Worm (Caenorhabditis elegans) whole organism, late embryonic: Measurements from ENCODE around the gene srw-34.

Source experiments
- C08G9.2 ChIP-seq: sonication (generic microtip); optimal IDR thresholded peaks from 2 replicates; lab custom pipeline; 2016; ENCODE audit warnings: mild to moderate bottlenecking, missing genetic modification characterization, moderate library complexity, missing compliant biosample characterization
- C38D4.7 ChIP-seq: fragments of 200-800 bp; sonication (Bioruptor generic); optimal IDR thresholded peaks from 2 replicates; lab custom pipeline; 2018; ENCODE audit warnings: mild to moderate bottlenecking, missing genetic modification characterization, moderate library complexity, missing compliant biosample characterization
- K02D7.2 ChIP-seq: sonication (generic microtip); optimal IDR thresholded peaks from 2 replicates; lab custom pipeline; 2017; ENCODE audit warnings: mild to moderate bottlenecking, missing genetic modification characterization, missing compliant biosample characterization
- K09A11.1 ChIP-seq: sonication (generic microtip); optimal IDR thresholded peaks from 2 replicates; lab custom pipeline; 2017; ENCODE audit warnings: antibody characterized with exemption, mild to moderate bottlenecking, missing genetic modification characterization, missing compliant biosample characterization; ENCODE audit not compliant: insufficient read depth
- T23F11.4 ChIP-seq: fragments of 200-800 bp; sonication (Bioruptor generic); optimal IDR thresholded peaks from 2 replicates; lab custom pipeline; 2018; ENCODE audit warnings: mild to moderate bottlenecking, missing genetic modification characterization, missing compliant biosample characterization
- Y22D7AL.16 ChIP-seq: sonication (generic microtip); optimal IDR thresholded peaks from 2 replicates; lab custom pipeline; 2016; ENCODE audit warnings: missing genetic modification characterization, missing compliant biosample characterization
- ama-1 ChIP-seq: fragments of 150-350 bp; optimal IDR thresholded peaks from 2 replicates; lab custom pipeline; 2014
- ceh-14 ChIP-seq: sonication (generic microtip); optimal IDR thresholded peaks from 2 replicates; lab custom pipeline; 2016; ENCODE audit warnings: missing genotype, missing genetic modification characterization, missing compliant biosample characterization
- ceh-18 ChIP-seq: sonication (generic microtip); optimal IDR thresholded peaks from 2 replicates; lab custom pipeline; 2016; ENCODE audit warnings: missing genetic modification characterization, missing compliant biosample characterization
- ceh-19 ChIP-seq: fragments of 200-800 bp; sonication (Bioruptor generic); optimal IDR thresholded peaks from 2 replicates; lab custom pipeline; 2018; ENCODE audit warnings: mild to moderate bottlenecking, missing genetic modification characterization, missing compliant biosample characterization
- ceh-2 ChIP-seq: sonication (generic microtip); optimal IDR thresholded peaks from 2 replicates; lab custom pipeline; 2016; ENCODE audit warnings: missing genotype, missing genetic modification characterization, missing compliant biosample characterization
- ceh-30 ChIP-seq: fragments of 150-350 bp; optimal IDR thresholded peaks from 2 replicates; lab custom pipeline; 2014; ENCODE audit warnings: missing biosample characterization, missing genetic modification characterization
- ceh-31 ChIP-seq: sonication (generic microtip); optimal IDR thresholded peaks from 2 replicates; lab custom pipeline; 2016; ENCODE audit warnings: missing genetic modification characterization, missing compliant biosample characterization
- ceh-45 ChIP-seq: fragments of 200-800 bp; sonication (Bioruptor generic); IDR thresholded peaks from 2 replicates; pipeline ENCODE4 v1.3.6; 2022; ENCODE audit warnings: missing genetic modification reagents, missing genetic modification characterization, missing compliant biosample characterization
- ceh-48 ChIP-seq: sonication (generic microtip); optimal IDR thresholded peaks from 2 replicates; lab custom pipeline; 2016; ENCODE audit warnings: missing genetic modification characterization, inconsistent platforms, missing compliant biosample characterization
- ceh-6 ChIP-seq: fragments of 200-800 bp; sonication (Bioruptor generic); optimal IDR thresholded peaks from 2 replicates; lab custom pipeline; 2018; ENCODE audit warnings: mild to moderate bottlenecking, missing genetic modification characterization, missing compliant biosample characterization
- che-1 ChIP-seq: sonication (generic microtip); optimal IDR thresholded peaks from 2 replicates; lab custom pipeline; 2016; ENCODE audit warnings: mild to moderate bottlenecking, missing genetic modification characterization, missing compliant biosample characterization
- elt-2 ChIP-seq: sonication (generic microtip); optimal IDR thresholded peaks from 2 replicates; lab custom pipeline; 2016; ENCODE audit warnings: missing genetic modification reagents, missing genetic modification characterization, missing compliant biosample characterization
- elt-4 ChIP-seq: sonication (generic microtip); optimal IDR thresholded peaks from 2 replicates; lab custom pipeline; 2016; ENCODE audit warnings: missing genetic modification characterization, missing compliant biosample characterization
- eyg-1 ChIP-seq: sonication (generic microtip); optimal IDR thresholded peaks from 2 replicates; lab custom pipeline; 2016; ENCODE audit warnings: missing genotype, missing genetic modification characterization, missing compliant biosample characterization
- hlh-13 ChIP-seq: fragments of 200-800 bp; sonication (Bioruptor generic); optimal IDR thresholded peaks from 2 replicates; lab custom pipeline; 2018; ENCODE audit warnings: mild to moderate bottlenecking, missing genetic modification characterization, missing compliant biosample characterization
- hlh-15 ChIP-seq: sonication (generic microtip); optimal IDR thresholded peaks from 2 replicates; lab custom pipeline; 2016; ENCODE audit warnings: missing genetic modification characterization, missing compliant biosample characterization
- hlh-30 ChIP-seq: sonication (generic microtip); optimal IDR thresholded peaks from 2 replicates; lab custom pipeline; 2017; ENCODE audit warnings: antibody characterized with exemption, missing genetic modification characterization, missing compliant biosample characterization; ENCODE audit not compliant: insufficient read depth
- hlh-6 ChIP-seq: sonication (generic microtip); optimal IDR thresholded peaks from 2 replicates; lab custom pipeline; 2016; ENCODE audit warnings: missing genotype, missing genetic modification characterization, missing compliant biosample characterization
- hlh-8 ChIP-seq: sonication (generic microtip); optimal IDR thresholded peaks from 2 replicates; lab custom pipeline; 2016; ENCODE audit warnings: missing genotype, missing genetic modification characterization, missing compliant biosample characterization
- madf-2 ChIP-seq: sonication (generic microtip); optimal IDR thresholded peaks from 2 replicates; lab custom pipeline; 2017; ENCODE audit warnings: missing genetic modification characterization, missing compliant biosample characterization
- mec-3 ChIP-seq: sonication (generic microtip); optimal IDR thresholded peaks from 2 replicates; lab custom pipeline; 2016; ENCODE audit warnings: borderline replicate concordance, missing genetic modification characterization, missing compliant biosample characterization
- nhr-11 ChIP-seq: fragments of 150-350 bp; optimal IDR thresholded peaks from 2 replicates; lab custom pipeline; 2014; ENCODE audit warnings: missing biosample characterization, missing genetic modification characterization
- nhr-232 ChIP-seq: sonication (generic microtip); optimal IDR thresholded peaks from 2 replicates; lab custom pipeline; 2016; ENCODE audit warnings: missing genetic modification characterization, missing compliant biosample characterization
- npax-4 ChIP-seq: sonication (generic microtip); optimal IDR thresholded peaks from 2 replicates; lab custom pipeline; 2016; ENCODE audit warnings: missing genetic modification characterization, missing compliant biosample characterization
- pag-3 ChIP-seq: sonication (generic microtip); optimal IDR thresholded peaks from 2 replicates; lab custom pipeline; 2016; ENCODE audit warnings: missing compliant biosample characterization, missing genetic modification characterization, borderline replicate concordance
- pat-9 ChIP-seq: fragments of 200-800 bp; sonication (Bioruptor generic); optimal IDR thresholded peaks from 2 replicates; lab custom pipeline; 2018; ENCODE audit warnings: mild to moderate bottlenecking, missing genetic modification characterization, moderate library complexity, missing compliant biosample characterization
- pqm-1 ChIP-seq: sonication (generic microtip); optimal IDR thresholded peaks from 2 replicates; lab custom pipeline; 2016; ENCODE audit warnings: missing genetic modification characterization, missing compliant biosample characterization
- pros-1 ChIP-seq: fragments of 150-350 bp; optimal IDR thresholded peaks from 2 replicates; lab custom pipeline; 2014; ENCODE audit warnings: missing biosample characterization, missing genetic modification reagents, missing genetic modification characterization
- ref-2 ChIP-seq: sonication (generic microtip); optimal IDR thresholded peaks from 2 replicates; lab custom pipeline; 2016; ENCODE audit warnings: missing genetic modification characterization, missing compliant biosample characterization
- rnt-1 ChIP-seq: sonication (generic microtip); optimal IDR thresholded peaks from 2 replicates; lab custom pipeline; 2016; ENCODE audit warnings: missing genetic modification characterization, missing compliant biosample characterization
- sox-4 ChIP-seq: sonication (generic microtip); optimal IDR thresholded peaks from 2 replicates; lab custom pipeline; 2017; ENCODE audit warnings: mild to moderate bottlenecking, missing genetic modification characterization, inconsistent platforms, missing compliant biosample characterization
- syd-9 ChIP-seq: sonication (generic microtip); optimal IDR thresholded peaks from 2 replicates; lab custom pipeline; 2016; ENCODE audit warnings: mild to moderate bottlenecking, missing genetic modification characterization, moderate library complexity, missing compliant biosample characterization
- tbx-2 ChIP-seq: sonication (generic microtip); optimal IDR thresholded peaks from 2 replicates; lab custom pipeline; 2016; ENCODE audit warnings: missing genetic modification characterization, missing compliant biosample characterization
- tbx-7 ChIP-seq: sonication (generic microtip); optimal IDR thresholded peaks from 2 replicates; lab custom pipeline; 2016; ENCODE audit warnings: missing genotype, missing genetic modification characterization, missing compliant biosample characterization
- unc-3 ChIP-seq, 2 experiments: fragments of 200-800 bp in 1 of 2; sonication (Bioruptor generic) in 1 of 2; sonication (generic microtip) in 1 of 2; conservative IDR thresholded peaks in 1 of 2; optimal IDR thresholded peaks in 1 of 2; 2 replicates each; pipeline versions ENCODE4 v1.3.6 to Lab custom; 2016 to 2022; ENCODE audit warnings: missing compliant biosample characterization in 2 of 2, missing genetic modification characterization in 2 of 2, missing genetic modification reagents in 1 of 2
- unc-55 ChIP-seq: sonication (generic microtip); optimal IDR thresholded peaks from 2 replicates; lab custom pipeline; 2017; ENCODE audit warnings: missing biosample characterization, missing genetic modification reagents, missing genetic modification characterization
- unc-86 ChIP-seq: sonication (generic microtip); optimal IDR thresholded peaks from 2 replicates; lab custom pipeline; 2016; ENCODE audit warnings: missing genetic modification characterization, missing compliant biosample characterization
- zip-5 ChIP-seq: sonication (generic microtip); optimal IDR thresholded peaks from 2 replicates; lab custom pipeline; 2016; ENCODE audit warnings: missing genetic modification characterization, missing compliant biosample characterization
- ztf-16 ChIP-seq: sonication (generic microtip); optimal IDR thresholded peaks from 2 replicates; lab custom pipeline; 2017; ENCODE audit warnings: missing genetic modification characterization, missing compliant biosample characterization

Gene srw-34

ce11 chrV:16522242-16522641, at the start of gene srw-34:
Gene srw-34, minus strand, starts transcription at chrV:16522342.
- TF ChIP-seq T23F11.4 (GFP tag; lab: Kevin White, UChicago) (no peak), ceh-30 (tag; lab: Kevin White, UChicago) (no peak)
- TF ChIP-seq, all 69 proteins: peak for 0

ce11 chrV:16570697-16571096, 48.6 kb upstream of the srw-34 start, which contains the start of gene nhr-233:
Gene nhr-233, minus strand, starts transcription at chrV:16570797.
- TF ChIP-seq ama-1 (lab: Kevin White, UChicago) (no peak), K02D7.2 (no peak), ceh-14 (tag; lab: Kevin White, UChicago) (no peak), syd-9 (tag; lab: Kevin White, UChicago) (no peak), zip-5 (no peak), elt-4 (no peak), Y22D7AL.16 (no peak), unc-55 (GFP tag; lab: Kevin White, UChicago) (no peak), nhr-11 (tag; lab: Kevin White, UChicago) (no peak), sox-4 (no peak)

DNA sequence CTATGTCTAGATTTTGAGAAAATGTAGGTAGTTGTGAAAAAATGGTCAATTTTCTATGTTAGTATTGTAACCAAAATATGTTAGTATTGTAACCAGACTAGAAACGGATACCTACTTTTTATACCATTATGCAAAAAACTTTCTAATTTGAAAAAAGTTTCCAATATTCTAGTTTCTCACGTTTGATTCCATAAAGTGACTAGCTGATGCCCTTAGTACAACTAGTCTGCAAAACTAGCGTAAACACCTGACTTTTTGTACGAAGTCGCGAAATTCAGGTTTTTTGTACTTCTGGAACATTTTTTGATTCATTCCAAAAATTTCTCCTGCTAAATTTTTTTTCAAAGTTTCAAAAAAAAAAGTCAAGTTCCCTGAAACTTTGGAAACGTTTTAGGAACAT, 45.9 kb upstream of the srw-34 start:
- TF ChIP-seq hlh-8 (tag; lab: Kevin White, UChicago) (no peak), pat-9 (tag; lab: Kevin White, UChicago) (no peak), ceh-18 (tag; lab: Kevin White, UChicago) (no peak), unc-86 (no peak)
- TF ChIP-seq, all 69 proteins: peak for 0

- no peak for TF ChIP-seq pros-1 (tag; lab: Kevin White, UChicago)
- no peak for TF ChIP-seq rnt-1
- TF ChIP-seq pqm-1 (tag; lab: Kevin White, UChicago) = no peak
- no peak for TF ChIP-seq K09A11.1 (tag; lab: Kevin White, UChicago)
- no peak for TF ChIP-seq C08G9.2
- TF ChIP-seq elt-2 (tag; lab: Kevin White, UChicago) = no peak
- no peak for TF ChIP-seq ceh-48
- TF ChIP-seq, all 69 proteins: peak for 0
These were observed 43.5 kb upstream of the srw-34 start, which contains the start of gene sru-45 for ce11 chrV:16565639-16566038. Gene sru-45, plus strand, starts transcription at chrV:16565939.

DNA sequence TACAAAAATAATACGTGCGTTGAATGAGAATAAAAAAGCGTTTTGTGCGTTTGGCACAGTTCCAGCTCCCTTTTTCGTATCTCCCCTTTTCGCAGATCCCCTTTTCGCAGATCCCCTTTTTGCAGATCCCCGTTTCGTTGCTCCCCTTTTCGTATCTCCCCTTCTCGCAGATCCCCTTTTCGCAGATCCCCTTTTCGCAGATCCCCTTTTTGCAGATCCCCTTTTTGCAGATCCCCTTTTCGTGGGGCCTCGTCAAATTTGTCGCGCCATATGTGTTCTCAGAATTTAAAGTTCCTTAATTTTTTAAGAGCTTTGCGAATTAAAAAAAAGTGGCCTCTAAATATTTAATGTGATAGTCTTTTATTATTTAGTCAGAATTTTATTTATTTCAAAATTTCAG, 30.8 kb upstream of the srw-34 start, which contains the start of gene Y32B12B.4:
Gene Y32B12B.4 (plus strand): TSS at position 399 of the 400 bp plus-strand sequence.
- TF ChIP-seq npax-4 (no peak), unc-86 (peak; percentile 56), sox-4 (peak; percentile 14), hlh-6 (tag; lab: Kevin White, UChicago) (peak; percentile 86), hlh-15 (tag; lab: Kevin White, UChicago) (peak; percentile 29), hlh-13 (GFP tag; lab: Kevin White, UChicago) (peak; percentile 13), ceh-2 (tag; lab: Kevin White, UChicago) (peak; percentile 97), madf-2 (peak; percentile 3), eyg-1 (tag; lab: Kevin White, UChicago) (no peak), ceh-31 (peak; percentile 98), ceh-48 (no peak), ceh-14 (tag; lab: Kevin White, UChicago) (peak; percentile 96), ref-2 (tag; lab: Kevin White, UChicago) (peak; percentile 94), che-1 (tag; lab: Kevin White, UChicago) (no peak), tbx-7 (peak; percentile 99), tbx-2 (tag; lab: Kevin White, UChicago) (peak; percentile 98), mec-3 (peak; percentile 93), hlh-8 (tag; lab: Kevin White, UChicago) (peak; percentile 91), ztf-16 (peak; percentile 60), pat-9 (tag; lab: Kevin White, UChicago) (no peak), ceh-45 (0 out of 2 replicates have a peak, but pooled peaks have one; percentile 34), ceh-6 (GFP tag; lab: Kevin White, UChicago) (peak; percentile 18), pag-3 (tag; lab: Kevin White, UChicago) (peak; percentile 70), hlh-30 (tag; lab: Kevin White, UChicago) (no peak), C38D4.7 (GFP tag; lab: Kevin White, UChicago) (no peak), ceh-19 (peak; percentile 75), unc-3 (GFP tag; conservative IDR thresholded peaks at IDR 0.05; lab: Robert Waterston, UW) (peak; percentile 44; the same call in 1 of the 2 replicates), unc-3 (tag; optimal IDR thresholded peaks at IDR 0.05; lab: Kevin White, UChicago) (peak; percentile 76), nhr-232 (no peak)
